Worm (Caenorhabditis elegans): ENCODE data around the gene K08H10.10.

DNA sequence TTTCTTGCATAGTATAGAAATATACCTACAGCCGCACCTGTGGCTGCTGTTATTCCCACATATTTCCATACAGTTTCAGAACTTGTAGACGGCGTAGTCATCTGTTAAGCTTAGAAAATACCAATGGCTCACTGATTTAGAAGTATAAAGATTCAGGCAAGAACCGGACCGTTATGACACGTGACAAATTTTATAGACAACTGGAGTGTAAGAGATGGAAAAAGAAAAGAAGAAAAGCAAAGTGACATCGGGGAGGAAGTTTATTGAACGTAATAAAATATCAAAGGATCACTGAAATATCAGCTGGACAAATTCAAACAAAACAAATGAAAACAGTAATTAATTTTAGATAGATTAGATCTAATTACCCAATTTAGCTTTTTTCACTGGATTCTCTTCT is 14.7 kb upstream of the K08H10.10 start, which contains the start of gene rmd-2:
- TF ChIP-seq him-1 (tag; optimal IDR thresholded peaks at IDR 0.05) (no peak), W03F9.2 (tag; optimal IDR thresholded peaks at IDR 0.05) (no peak)

Measured in whole organism, L4/young adult.